Fruit fly (Drosophila melanogaster): ENCODE data around the gene CG46339.

- TF ChIP-seq MESR4 (GFP tag; optimal IDR thresholded peaks at IDR 0.05): peak; percentile 33
- TF ChIP-seq CG32532 (GFP tag; IDR thresholded peaks at IDR 0.05): peak; percentile 90
- TF ChIP-seq CG2712 (tag; optimal IDR thresholded peaks at IDR 0.05): peak; percentile 53
- peak; percentile 79 for TF ChIP-seq abd-A (tag; optimal IDR thresholded peaks at IDR 0.05)
- peak; percentile 28 for TF ChIP-seq ftz-f1 (GFP tag; optimal IDR thresholded peaks at IDR 0.05)
- TF ChIP-seq CG18599 (GFP tag; optimal IDR thresholded peaks at IDR 0.05): peak; percentile 85
- TF ChIP-seq CG4820 (GFP tag; optimal IDR thresholded peaks at IDR 0.05): peak; percentile 48
- no peak for TF ChIP-seq fru (optimal IDR thresholded peaks at IDR 0.05)
- no peak for TF ChIP-seq wdn (GFP tag; IDR thresholded peaks at IDR 0.05)
Observed at dm6 chr3R:26915463-26915925, at the start of gene CG46339.
